Worm (Caenorhabditis elegans) whole organism, L4/young adult: Measurements from ENCODE around the gene F28A10.1.

ENCODE experiments used
- W03F9.2 ChIP-seq: fragments of 150-350 bp; optimal IDR thresholded peaks from 2 replicates; lab custom pipeline; 2014; ENCODE audit warnings: missing biosample characterization, missing genetic modification characterization
- dao-5 ChIP-seq: sonication (generic microtip); optimal IDR thresholded peaks from 2 replicates; lab custom pipeline; 2016; ENCODE audit warnings: missing genotype, missing genetic modification characterization, moderate library complexity, missing compliant biosample characterization
- him-1 ChIP-seq: sonication (generic microtip); optimal IDR thresholded peaks from 2 replicates; lab custom pipeline; 2016; ENCODE audit warnings: missing genotype, missing genetic modification reagents, missing genetic modification characterization, missing compliant biosample characterization

Gene F28A10.1

DNA sequence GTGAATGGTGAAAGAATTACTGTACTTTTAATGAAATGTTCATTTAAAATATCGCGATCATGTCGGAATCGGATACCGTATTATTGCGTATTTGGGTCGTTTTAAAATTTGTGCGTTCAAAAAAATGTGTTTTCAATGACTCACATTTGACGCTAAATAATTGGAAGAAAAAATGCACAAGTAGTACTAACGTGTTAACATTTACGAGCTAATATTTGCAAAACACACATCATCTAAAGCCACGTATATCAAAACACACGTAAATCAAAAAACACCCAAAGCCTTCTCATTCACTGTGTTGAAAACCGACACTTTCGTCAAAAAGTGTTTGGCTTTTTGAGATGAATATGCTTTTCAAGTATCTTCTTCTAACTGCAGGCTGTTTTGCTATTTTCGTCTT is at the start of gene F28A10.1:
Gene F28A10.1 (plus strand): TSS at position 301 of the 400 bp plus-strand sequence.
- no peak for TF ChIP-seq him-1 (tag; lab: Kevin White, UChicago)
- TF ChIP-seq dao-5 (tag; lab: Kevin White, UChicago), result no peak
- no peak for TF ChIP-seq W03F9.2 (tag; lab: Kevin White, UChicago)

- TF ChIP-seq W03F9.2 (tag; lab: Kevin White, UChicago) (no peak), dao-5 (tag; lab: Kevin White, UChicago) (no peak)
These were observed 42.7 kb upstream of the F28A10.1 start, which contains the start of gene Y39F10A.3 for ce11 chrII:782903-783302. Gene Y39F10A.3, minus strand, starts transcription at chrII:783003.

DNA sequence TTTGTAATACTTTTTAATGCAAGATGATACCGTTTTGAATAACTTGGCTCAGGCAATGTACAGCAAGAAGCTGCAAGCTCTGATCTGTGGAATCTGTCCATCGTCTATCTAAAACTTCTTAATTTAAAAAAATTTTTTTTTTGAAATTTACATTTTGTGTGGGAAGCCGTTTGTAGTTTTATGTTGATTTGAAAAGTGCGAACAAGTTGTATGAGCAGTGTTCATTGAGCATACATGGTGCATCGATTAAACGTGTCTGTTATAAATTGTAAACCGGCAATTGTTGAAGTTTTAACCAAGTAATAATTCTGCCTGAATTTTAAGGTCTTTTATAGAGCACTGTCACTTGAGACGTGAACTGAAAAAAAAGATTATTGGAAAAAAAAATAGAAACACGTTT is 42.1 kb upstream of the F28A10.1 start, which contains the start of gene Y39F10A.6:
Gene Y39F10A.6 (minus strand): TSS at position 101 of the 400 bp plus-strand sequence.
- TF ChIP-seq W03F9.2 (tag; lab: Kevin White, UChicago) (no peak), him-1 (tag; lab: Kevin White, UChicago) (no peak), dao-5 (tag; lab: Kevin White, UChicago) (no peak)

- no peak for TF ChIP-seq him-1 (tag; lab: Kevin White, UChicago)
- no peak for TF ChIP-seq dao-5 (tag; lab: Kevin White, UChicago)
- TF ChIP-seq W03F9.2 (tag; lab: Kevin White, UChicago), result no peak
These were observed 38.7 kb upstream of the F28A10.1 start, which contains the start of gene F46F5.16 for ce11 chrII:786938-787337. Gene F46F5.16, plus strand, starts transcription at chrII:787238.

DNA sequence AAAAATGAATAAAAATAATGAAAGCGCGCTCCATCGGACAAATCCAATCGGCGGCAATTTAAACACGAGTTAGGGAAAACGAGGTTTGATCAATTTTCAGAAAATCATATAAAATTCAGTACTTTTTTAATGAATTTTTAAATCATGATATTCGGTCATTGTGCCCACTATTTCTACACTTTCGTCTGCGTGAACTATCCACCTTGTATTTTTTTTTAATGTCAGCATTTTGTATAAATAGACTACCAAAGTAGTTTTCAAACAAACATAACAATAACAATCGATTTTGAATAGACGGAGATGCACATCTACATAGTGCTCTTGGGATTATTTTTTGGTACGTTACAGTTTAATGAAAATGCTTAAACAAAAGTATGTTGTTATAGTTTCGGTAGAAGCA is 37.5 kb upstream of the F28A10.1 start, which contains the start of gene F46F5.15:
Gene F46F5.15 (plus strand): TSS at position 301 of the 400 bp plus-strand sequence.
- no peak for TF ChIP-seq him-1 (tag; lab: Kevin White, UChicago)
- TF ChIP-seq dao-5 (tag; lab: Kevin White, UChicago), result no peak
- no peak for TF ChIP-seq W03F9.2 (tag; lab: Kevin White, UChicago)

DNA sequence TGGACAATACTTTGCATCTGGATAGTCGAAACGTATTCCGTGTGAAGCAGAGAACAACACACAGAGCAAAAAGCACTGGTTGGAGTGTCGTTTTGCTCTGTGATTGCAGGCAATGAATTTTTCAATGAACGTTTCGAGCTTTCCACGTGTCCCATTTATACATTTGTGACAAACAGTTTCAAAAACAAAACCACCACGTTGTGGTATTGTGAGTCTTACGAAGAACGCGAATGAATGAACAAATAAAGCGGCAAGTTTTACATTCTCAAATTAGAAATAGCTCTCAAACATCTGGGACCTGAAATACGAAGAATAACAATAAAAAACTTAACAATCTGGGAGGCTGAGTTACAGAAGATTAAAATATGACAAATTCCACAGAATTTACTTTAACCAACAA is 33.8 kb upstream of the F28A10.1 start, which contains the start of gene F46F5.1:
Gene F46F5.1 (minus strand): TSS at position 101 of the 400 bp plus-strand sequence.
- TF ChIP-seq dao-5 (tag; lab: Kevin White, UChicago) (no peak), W03F9.2 (tag; lab: Kevin White, UChicago) (no peak), him-1 (tag; lab: Kevin White, UChicago) (no peak)

DNA sequence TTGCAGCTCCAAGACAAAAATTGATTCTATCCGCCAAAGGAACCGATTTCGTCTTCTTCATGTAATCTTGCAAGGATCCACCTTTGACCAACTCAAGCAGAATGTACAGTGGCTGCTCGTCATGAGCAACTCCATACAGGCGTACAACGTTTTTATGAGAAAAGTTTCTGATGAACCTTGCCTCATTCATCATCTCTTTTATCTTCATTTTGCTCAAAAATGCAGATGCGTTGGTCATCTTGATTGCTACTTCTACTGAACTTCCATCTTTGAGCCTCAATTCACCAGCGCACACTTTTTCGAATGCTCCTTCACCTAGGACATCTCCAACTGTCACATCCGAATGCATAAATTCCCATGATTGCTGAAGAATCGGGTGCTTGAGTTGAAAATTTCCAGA is 28.7 kb upstream of the F28A10.1 start:
- TF ChIP-seq W03F9.2 (tag; lab: Kevin White, UChicago) (no peak), him-1 (tag; lab: Kevin White, UChicago) (no peak), dao-5 (tag; lab: Kevin White, UChicago) (no peak)

- TF ChIP-seq dao-5 (tag; lab: Kevin White, UChicago), result no peak
- no peak for TF ChIP-seq W03F9.2 (tag; lab: Kevin White, UChicago)
- TF ChIP-seq him-1 (tag; lab: Kevin White, UChicago), result no peak
These were observed 28.2 kb upstream of the F28A10.1 start for ce11 chrII:797445-797844.

ce11 chrII:799700-800099 is 25.9 kb upstream of the F28A10.1 start, which contains the start of gene F46F5.14:
Gene F46F5.14, plus strand, starts transcription at chrII:800000.
- TF ChIP-seq dao-5 (tag; lab: Kevin White, UChicago) (no peak), him-1 (tag; lab: Kevin White, UChicago) (no peak), W03F9.2 (tag; lab: Kevin White, UChicago) (no peak)

ce11 chrII:803009-803408 is 22.6 kb upstream of the F28A10.1 start, which contains the start of gene F46F5.13:
Gene F46F5.13, plus strand, starts transcription at chrII:803309.
- TF ChIP-seq dao-5 (tag; lab: Kevin White, UChicago), result no peak
- TF ChIP-seq W03F9.2 (tag; lab: Kevin White, UChicago), result no peak
- no peak for TF ChIP-seq him-1 (tag; lab: Kevin White, UChicago)

DNA sequence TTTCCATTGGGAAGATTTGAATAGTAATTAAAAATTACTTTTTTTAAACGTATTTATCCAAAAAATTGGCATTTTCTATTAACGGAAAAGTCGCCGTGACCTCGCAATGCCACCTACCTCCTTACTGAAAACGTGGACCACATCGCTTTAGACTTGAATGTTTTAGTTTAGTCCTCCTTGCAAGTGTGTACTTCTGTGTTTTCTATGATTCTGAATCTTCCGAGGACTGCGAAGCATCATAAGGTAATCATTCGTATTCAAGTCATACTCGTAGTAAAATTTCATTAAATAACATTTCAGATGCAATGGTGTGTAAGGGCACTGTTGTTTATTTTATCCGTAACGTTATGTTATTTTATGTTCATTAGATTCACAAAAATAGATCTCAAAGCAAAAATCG is 17.2 kb upstream of the F28A10.1 start, which contains the start of gene F46F5.11:
Gene F46F5.11 (plus strand): TSS at position 301 of the 400 bp plus-strand sequence.
- no peak for TF ChIP-seq him-1 (tag; lab: Kevin White, UChicago)
- TF ChIP-seq dao-5 (tag; lab: Kevin White, UChicago), result no peak
- no peak for TF ChIP-seq W03F9.2 (tag; lab: Kevin White, UChicago)

DNA sequence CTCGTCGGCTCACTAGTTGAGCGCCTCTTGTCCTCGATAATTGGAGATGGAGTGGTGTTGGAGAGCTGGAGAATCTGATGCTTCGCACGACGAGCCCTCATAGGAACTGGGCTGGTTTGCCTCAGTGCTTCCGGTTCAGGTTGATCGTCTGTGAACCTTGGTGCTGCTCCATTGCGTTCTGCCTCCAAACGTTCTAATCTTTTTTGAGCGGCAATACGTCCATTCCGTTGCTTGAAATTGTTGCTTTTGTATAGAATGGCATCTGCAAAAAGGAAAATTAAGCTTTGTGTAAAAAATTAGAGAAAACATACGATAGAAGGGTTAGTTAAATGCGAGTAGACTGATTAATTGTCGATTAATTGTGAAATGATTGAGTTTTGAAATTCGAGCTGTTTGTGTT is 12.7 kb upstream of the F28A10.1 start, which contains the start of gene F46F5.5:
Gene F46F5.5 (minus strand): TSS at position 101 of the 400 bp plus-strand sequence.
- no peak for TF ChIP-seq W03F9.2 (tag; lab: Kevin White, UChicago)
- no peak for TF ChIP-seq dao-5 (tag; lab: Kevin White, UChicago)
- TF ChIP-seq him-1 (tag; lab: Kevin White, UChicago), result no peak

ce11 chrII:814737-815136 is 10.9 kb upstream of the F28A10.1 start, which contains the start of gene msrp-3:
Gene msrp-3, minus strand, starts transcription at chrII:814837.
- TF ChIP-seq him-1 (tag; lab: Kevin White, UChicago) (no peak), dao-5 (tag; lab: Kevin White, UChicago) (no peak), W03F9.2 (tag; lab: Kevin White, UChicago) (no peak)

DNA sequence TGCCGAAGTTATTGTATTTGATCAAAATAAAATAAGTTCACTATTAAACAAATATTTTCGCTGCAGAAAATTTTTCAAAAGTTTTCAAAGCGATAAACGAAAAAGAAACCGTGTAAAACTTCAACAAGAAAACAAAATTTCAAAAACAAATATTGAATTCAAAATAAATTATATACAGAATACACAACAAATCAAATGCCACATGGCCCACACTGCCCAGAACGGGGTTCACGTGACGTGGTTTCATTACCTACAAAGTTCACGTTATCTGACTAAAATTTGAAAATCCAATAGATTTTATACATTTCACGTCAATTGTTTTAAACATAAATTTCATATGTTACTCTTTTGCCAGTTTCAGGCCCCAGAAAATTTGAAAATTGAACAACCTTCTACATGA is 5.1 kb upstream of the F28A10.1 start, which contains the start of gene F46F5.7:
Gene F46F5.7 (minus strand): TSS at position 101 of the 400 bp plus-strand sequence.
- TF ChIP-seq W03F9.2 (tag; lab: Kevin White, UChicago) (no peak), dao-5 (tag; lab: Kevin White, UChicago) (no peak), him-1 (tag; lab: Kevin White, UChicago) (no peak)
